Fruit fly (Drosophila melanogaster): Measurements from ENCODE around the gene GstD8.

dm6 chr3R:12384274-12384673 is 4.5 kb downstream of the GstD8 start:
- TF ChIP-seq h (optimal IDR thresholded peaks at IDR 0.05) (no peak), insv (optimal IDR thresholded peaks at IDR 0.05) (no peak), ttk (optimal IDR thresholded peaks at IDR 0.05) (no peak), psq (optimal IDR thresholded peaks at IDR 0.05) (no peak)
